Worm (Caenorhabditis elegans) whole organism, L3 larva: ENCODE measurements around the gene nas-28.
A peak's percentile ranks its signal among the peaks of the same experiment; 100 is the strongest.

Experiments
- ZK546.5 ChIP-seq: sonication (generic microtip); optimal IDR thresholded peaks from 2 replicates; lab custom pipeline; 2017; ENCODE audit warnings: missing biosample characterization, missing genetic modification characterization
- aly-2 ChIP-seq: fragments of 150-350 bp; optimal IDR thresholded peaks from 2 replicates; lab custom pipeline; 2014; ENCODE audit warnings: missing biosample characterization, missing genetic modification characterization
- ama-1 ChIP-seq: fragments of 150-350 bp; optimal IDR thresholded peaks from 2 replicates; lab custom pipeline; 2018
- ceh-28 ChIP-seq: fragments of 150-350 bp; optimal IDR thresholded peaks from 2 replicates; lab custom pipeline; 2014; ENCODE audit warnings: missing biosample characterization, missing genetic modification reagents, missing genetic modification characterization
- ceh-82 ChIP-seq: fragments of 150-350 bp; optimal IDR thresholded peaks from 2 replicates; lab custom pipeline; 2014; ENCODE audit warnings: missing biosample characterization, missing genetic modification characterization
- ceh-9 ChIP-seq: sonication (generic microtip); optimal IDR thresholded peaks from 2 replicates; lab custom pipeline; 2018; ENCODE audit warnings: missing biosample characterization, missing genetic modification characterization
- daf-12 ChIP-seq: fragments of 150-350 bp; optimal IDR thresholded peaks from 2 replicates; lab custom pipeline; 2014; ENCODE audit warnings: missing biosample characterization, missing genetic modification reagents, missing genetic modification characterization
- egl-27 ChIP-seq: sonication (generic microtip); optimal IDR thresholded peaks from 4 replicates; lab custom pipeline; 2017; ENCODE audit warnings: missing biosample characterization, missing genetic modification reagents, missing genetic modification characterization
- egl-5 ChIP-seq: fragments of 150-350 bp; optimal IDR thresholded peaks from 2 replicates; lab custom pipeline; 2017; ENCODE audit warnings: missing biosample characterization, missing genetic modification reagents, missing genetic modification characterization, inconsistent platforms
- elt-1 ChIP-seq: fragments of 150-350 bp; optimal IDR thresholded peaks from 2 replicates; lab custom pipeline; 2014; ENCODE audit warnings: missing biosample characterization, missing genetic modification characterization
- elt-2 ChIP-seq: sonication (generic microtip); optimal IDR thresholded peaks from 2 replicates; lab custom pipeline; 2016; ENCODE audit warnings: missing genetic modification reagents, mild to moderate bottlenecking, missing genetic modification characterization, missing compliant biosample characterization
- elt-3 ChIP-seq, 3 experiments: fragments of 150-350 bp in 1 of 3; sonication (generic microtip) in 2 of 3; optimal IDR thresholded peaks; 2 replicates in 2 of 3; 4 replicates in 1 of 3; lab custom pipeline; 2014 to 2017; ENCODE audit warnings: missing biosample characterization in 3 of 3, missing genetic modification characterization in 3 of 3
- eor-1 ChIP-seq, 2 experiments: fragments of 150-350 bp; optimal IDR thresholded peaks; 2 replicates each; lab custom pipeline; 2014 to 2018; ENCODE audit warnings: missing biosample characterization in 2 of 2, missing genetic modification characterization in 2 of 2
- fkh-2 ChIP-seq: fragments of 150-350 bp; optimal IDR thresholded peaks from 2 replicates; lab custom pipeline; 2014; ENCODE audit warnings: missing biosample characterization, missing genetic modification reagents, missing genetic modification characterization
- fos-1 ChIP-seq: fragments of 150-350 bp; optimal IDR thresholded peaks from 2 replicates; lab custom pipeline; 2014; ENCODE audit warnings: missing biosample characterization, missing genetic modification characterization
- hmg-11 ChIP-seq: sonication (generic microtip); optimal IDR thresholded peaks from 2 replicates; lab custom pipeline; 2016; ENCODE audit warnings: missing genetic modification characterization, missing compliant biosample characterization
- jun-1 ChIP-seq: fragments of 150-350 bp; optimal IDR thresholded peaks from 2 replicates; lab custom pipeline; 2014; ENCODE audit warnings: missing biosample characterization, missing genetic modification reagents, missing genetic modification characterization
- lin-39 ChIP-seq: fragments of 150-350 bp; optimal IDR thresholded peaks from 2 replicates; lab custom pipeline; 2018; ENCODE audit warnings: missing biosample characterization, missing genetic modification reagents, missing genetic modification characterization
- lsy-12 ChIP-seq: sonication (generic microtip); optimal IDR thresholded peaks from 2 replicates; lab custom pipeline; 2016; ENCODE audit warnings: mild to moderate bottlenecking, missing genetic modification characterization, missing compliant biosample characterization
- mdl-1 ChIP-seq: fragments of 150-350 bp; optimal IDR thresholded peaks from 2 replicates; lab custom pipeline; 2014; ENCODE audit warnings: missing biosample characterization, missing genetic modification characterization
- mml-1 ChIP-seq: fragments of 150-350 bp; sonication (generic microtip); optimal IDR thresholded peaks from 3 replicates; lab custom pipeline; 2014; ENCODE audit warnings: missing biosample characterization, missing genetic modification characterization
- nfya-1 ChIP-seq: sonication (generic microtip); optimal IDR thresholded peaks from 2 replicates; lab custom pipeline; 2017; ENCODE audit warnings: missing genetic modification characterization, mild to moderate bottlenecking, missing compliant biosample characterization, antibody characterized with exemption, moderate library complexity; ENCODE audit not compliant: insufficient read depth
- nhr-11 ChIP-seq: fragments of 150-350 bp; optimal IDR thresholded peaks from 2 replicates; lab custom pipeline; 2014; ENCODE audit warnings: missing biosample characterization, missing genetic modification characterization
- nhr-12 ChIP-seq: fragments of 150-350 bp; optimal IDR thresholded peaks from 2 replicates; lab custom pipeline; 2014; ENCODE audit warnings: missing biosample characterization, missing genetic modification characterization
- nhr-23 ChIP-seq: fragments of 150-350 bp; optimal IDR thresholded peaks from 2 replicates; lab custom pipeline; 2014; ENCODE audit warnings: missing biosample characterization, missing genetic modification reagents, missing genetic modification characterization
- nhr-237 ChIP-seq: fragments of 150-350 bp; optimal IDR thresholded peaks from 2 replicates; lab custom pipeline; 2014; ENCODE audit warnings: missing biosample characterization, missing genetic modification characterization
- nhr-25 ChIP-seq: sonication (generic microtip); optimal IDR thresholded peaks from 2 replicates; lab custom pipeline; 2017; ENCODE audit warnings: missing biosample characterization, missing genetic modification characterization
- nhr-28 ChIP-seq: fragments of 150-350 bp; optimal IDR thresholded peaks from 2 replicates; lab custom pipeline; 2014; ENCODE audit warnings: missing biosample characterization, missing genetic modification characterization
- nhr-43 ChIP-seq: sonication (generic microtip); optimal IDR thresholded peaks from 2 replicates; lab custom pipeline; 2016; ENCODE audit warnings: mild to moderate bottlenecking, missing genetic modification characterization, missing compliant biosample characterization; ENCODE audit not compliant: poor library complexity, severe bottlenecking
- nhr-67 ChIP-seq: fragments of 150-350 bp; optimal IDR thresholded peaks from 2 replicates; lab custom pipeline; 2014; ENCODE audit warnings: missing biosample characterization, missing genetic modification characterization
- nhr-76 ChIP-seq: fragments of 150-350 bp; sonication (generic microtip); optimal IDR thresholded peaks from 5 replicates; lab custom pipeline; 2014; ENCODE audit warnings: missing biosample characterization, missing genetic modification characterization
- nhr-77 ChIP-seq: fragments of 150-350 bp; optimal IDR thresholded peaks from 2 replicates; lab custom pipeline; 2014; ENCODE audit warnings: missing biosample characterization, missing genetic modification characterization
- pha-4 ChIP-seq: fragments of 150-350 bp; optimal IDR thresholded peaks from 2 replicates; lab custom pipeline; 2014; ENCODE audit warnings: missing biosample characterization, missing genetic modification reagents, missing genetic modification characterization
- pqm-1 ChIP-seq: fragments of 150-350 bp; optimal IDR thresholded peaks from 2 replicates; lab custom pipeline; 2017; ENCODE audit warnings: missing biosample characterization, missing genetic modification characterization, inconsistent platforms
- sea-2 ChIP-seq: fragments of 150-350 bp; sonication (generic microtip); optimal IDR thresholded peaks from 4 replicates; lab custom pipeline; 2014; ENCODE audit warnings: missing biosample characterization, missing genetic modification reagents, missing genetic modification characterization
- skn-1 ChIP-seq: fragments of 150-350 bp; optimal IDR thresholded peaks from 2 replicates; lab custom pipeline; 2014; ENCODE audit warnings: missing biosample characterization, missing genetic modification characterization
- tbx-2 ChIP-seq: sonication (generic microtip); optimal IDR thresholded peaks from 2 replicates; lab custom pipeline; 2016; ENCODE audit warnings: mild to moderate bottlenecking, missing genetic modification characterization, missing compliant biosample characterization
- unc-39 ChIP-seq: sonication (generic microtip); optimal IDR thresholded peaks from 4 replicates; lab custom pipeline; 2017; ENCODE audit warnings: missing biosample characterization, missing genetic modification characterization
- unc-62 ChIP-seq: fragments of 150-350 bp; sonication (generic microtip); optimal IDR thresholded peaks from 4 replicates; lab custom pipeline; 2014; ENCODE audit warnings: missing biosample characterization, missing genetic modification reagents, missing genetic modification characterization
- zag-1 ChIP-seq: fragments of 150-350 bp; optimal IDR thresholded peaks from 2 replicates; lab custom pipeline; 2014; ENCODE audit warnings: missing biosample characterization, missing genetic modification characterization
- ztf-11 ChIP-seq: fragments of 150-350 bp; optimal IDR thresholded peaks from 2 replicates; lab custom pipeline; 2014; ENCODE audit warnings: missing biosample characterization, missing genetic modification characterization
- ztf-4 ChIP-seq: fragments of 150-350 bp; optimal IDR thresholded peaks from 2 replicates; lab custom pipeline; 2014; ENCODE audit warnings: missing biosample characterization, missing genetic modification characterization

The nas-28 gene

ce11 chrIII:6147903-6148302 lies 35.1 kb downstream of the nas-28 start, which contains the start of gene Y42G9A.2:
TSS of gene Y42G9A.2 (plus strand) at chrIII:6148186.
- peak; percentile 52 for TF ChIP-seq nhr-43 (tag; lab: Kevin White, UChicago)
- TF ChIP-seq egl-5, result no peak
- TF ChIP-seq jun-1, result peak; percentile 31
- TF ChIP-seq nhr-12 (tag; lab: Kevin White, UChicago), result no peak
- TF ChIP-seq, all 47 proteins: peak for 2

ce11 chrIII:6146797-6147196 lies 36.2 kb downstream of the nas-28 start:
- TF ChIP-seq nhr-43 (tag; lab: Kevin White, UChicago) (no peak), daf-12 (tag; lab: Kevin White, UChicago) (no peak), mml-1 (tag; lab: Kevin White, UChicago) (no peak), nfya-1 (tag; lab: Kevin White, UChicago) (no peak), ztf-11 (tag; lab: Kevin White, UChicago) (no peak), nhr-77 (tag; lab: Kevin White, UChicago) (no peak), nhr-237 (tag; lab: Kevin White, UChicago) (no peak), elt-1 (tag; lab: Kevin White, UChicago) (no peak), ceh-9 (tag; lab: Kevin White, UChicago) (no peak), tbx-2 (tag; lab: Kevin White, UChicago) (no peak), elt-3 (tag; optimal IDR thresholded peaks at IDR 0.05; lab: Kevin White, UChicago) (no peak), ztf-4 (tag; lab: Kevin White, UChicago) (no peak), ceh-28 (tag; lab: Kevin White, UChicago) (no peak), mdl-1 (tag; lab: Kevin White, UChicago) (no peak), egl-5 (no peak), zag-1 (tag; lab: Kevin White, UChicago) (no peak), unc-62 (GFP tag; lab: Kevin White, UChicago) (no peak), ZK546.5 (tag; lab: Kevin White, UChicago) (no peak), pqm-1 (tag; lab: Kevin White, UChicago) (no peak)

- TF ChIP-seq nhr-28 (no peak), jun-1 (peak; percentile 3), skn-1 (tag; lab: Kevin White, UChicago) (peak; percentile 89), egl-27 (no peak), elt-2 (peak; percentile 17), aly-2 (no peak), daf-12 (tag; lab: Kevin White, UChicago) (no peak), nhr-23 (tag; lab: Kevin White, UChicago) (peak; percentile 10)
- TF ChIP-seq, all 47 proteins: peak for 4
Measured at ce11 chrIII:6145896-6146295, 37.1 kb downstream of the nas-28 start, which contains the start of gene Y42G9A.3. TSS of gene Y42G9A.3 (plus strand) at chrIII:6146258.

ce11 chrIII:6145309-6145708 lies 37.7 kb downstream of the nas-28 start:
- TF ChIP-seq nhr-43 (tag; lab: Kevin White, UChicago) (peak; percentile 72), jun-1 (peak; percentile 24), nhr-25 (peak; percentile 49), ztf-4 (tag; lab: Kevin White, UChicago) (no peak), hmg-11 (tag; lab: Kevin White, UChicago) (no peak), elt-3 (tag; optimal IDR thresholded peaks at IDR 0.05; lab: Kevin White, UChicago) (peak in 1 of 3 experiments; percentile 30), nhr-23 (tag; lab: Kevin White, UChicago) (peak; percentile 82), elt-2 (peak; percentile 42), ama-1 (lab: Kevin White, UChicago) (peak; percentile 6)

- peak; percentile 7 for TF ChIP-seq nhr-23 (tag; lab: Kevin White, UChicago)
- no peak for TF ChIP-seq nhr-67
- peak; percentile 34 for TF ChIP-seq nhr-11 (tag; lab: Kevin White, UChicago)
- TF ChIP-seq fos-1 (tag; lab: Kevin White, UChicago), result no peak
- no peak for TF ChIP-seq ceh-82
- TF ChIP-seq mml-1 (tag; lab: Kevin White, UChicago), result no peak
- no peak for TF ChIP-seq fkh-2 (tag; lab: Kevin White, UChicago)
- TF ChIP-seq nhr-43 (tag; lab: Kevin White, UChicago), result peak; percentile 30
- TF ChIP-seq nhr-77 (tag; lab: Kevin White, UChicago), result no peak
- no peak for TF ChIP-seq ZK546.5 (tag; lab: Kevin White, UChicago)
- no peak for TF ChIP-seq pha-4 (tag; lab: Kevin White, UChicago)
- TF ChIP-seq nhr-28, result no peak
- no peak for TF ChIP-seq sea-2 (GFP tag; lab: Kevin White, UChicago)
- TF ChIP-seq zag-1 (tag; lab: Kevin White, UChicago), result no peak
- TF ChIP-seq lin-39 (tag; lab: Kevin White, UChicago), result no peak
- no peak for TF ChIP-seq elt-1 (tag; lab: Kevin White, UChicago)
- no peak for TF ChIP-seq ztf-4 (tag; lab: Kevin White, UChicago)
- no peak for TF ChIP-seq ceh-28 (tag; lab: Kevin White, UChicago)
- no peak for TF ChIP-seq hmg-11 (tag; lab: Kevin White, UChicago)
- TF ChIP-seq unc-39 (tag; lab: Kevin White, UChicago), result no peak
- no peak for TF ChIP-seq ceh-9 (tag; lab: Kevin White, UChicago)
- TF ChIP-seq eor-1 (tag; optimal IDR thresholded peaks at IDR 0.05; lab: Kevin White, UChicago), result no peak
- peak; percentile 29 for TF ChIP-seq lsy-12 (tag; lab: Kevin White, UChicago)
- TF ChIP-seq nhr-76 (tag; lab: Kevin White, UChicago), result no peak
- TF ChIP-seq unc-62 (GFP tag; lab: Kevin White, UChicago), result no peak
- no peak for TF ChIP-seq ztf-11 (tag; lab: Kevin White, UChicago)
- no peak for TF ChIP-seq pqm-1 (tag; lab: Kevin White, UChicago)
Measured at ce11 chrIII:6144390-6144962, 38.5 kb downstream of the nas-28 start.
